Fruit fly (Drosophila melanogaster): Measurements from ENCODE around the gene hzg.

The hzg gene

DNA sequence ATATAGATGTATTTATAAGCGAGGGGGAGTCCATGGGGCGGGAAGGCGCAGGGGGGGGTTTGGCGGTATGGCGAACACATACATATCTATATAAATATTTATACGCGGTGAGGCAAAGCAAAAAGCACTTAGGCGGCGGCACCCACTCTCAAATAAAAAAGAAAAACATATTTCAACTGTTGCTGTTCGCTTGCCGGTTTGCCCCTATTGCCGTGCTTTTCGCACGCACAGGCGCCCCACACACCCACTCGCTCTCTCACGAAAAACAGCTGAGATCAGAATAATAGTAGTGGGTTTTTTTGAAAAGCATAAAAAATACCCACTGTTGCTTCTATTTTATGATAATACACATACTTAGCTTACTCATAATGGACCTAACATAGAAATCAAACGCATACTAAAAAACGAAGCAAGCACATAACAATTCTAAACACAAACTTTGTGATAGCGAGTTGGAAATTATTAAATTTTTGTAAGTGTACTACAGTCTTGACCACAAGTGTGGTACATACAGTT lies 3.3 kb downstream of the hzg start:
- TF ChIP-seq CG12605 (GFP tag; IDR thresholded peaks at IDR 0.05) (peak; percentile 30; the same call in 1 of the 2 replicates), CG13204 (GFP tag; optimal IDR thresholded peaks at IDR 0.05) (no peak), CG8301 (tag; optimal IDR thresholded peaks at IDR 0.05) (peak; percentile 73), CG32121 (GFP tag; IDR thresholded peaks at IDR 0.05) (peak; percentile 88), CG10348 (GFP tag; IDR thresholded peaks at IDR 0.05) (peak; percentile 60; the same call in 1 of the 2 replicates), CG9948 (tag; optimal IDR thresholded peaks at IDR 0.05) (no peak), Pif1A (GFP tag; optimal IDR thresholded peaks at IDR 0.05) (peak; percentile 62), CG14655 (GFP tag; optimal IDR thresholded peaks at IDR 0.05) (peak; percentile 74), CG15710 (tag; optimal IDR thresholded peaks at IDR 0.05) (peak; percentile 27), CG4496 (GFP tag; IDR thresholded peaks at IDR 0.05) (no peak; the same call in 2 of the 3 replicates), CG17806 (tag; optimal IDR thresholded peaks at IDR 0.05) (peak; percentile 10), Ets98B (GFP tag; IDR thresholded peaks at IDR 0.05) (peak; percentile 77), Pif1B (GFP tag; optimal IDR thresholded peaks at IDR 0.05) (no peak)

DNA sequence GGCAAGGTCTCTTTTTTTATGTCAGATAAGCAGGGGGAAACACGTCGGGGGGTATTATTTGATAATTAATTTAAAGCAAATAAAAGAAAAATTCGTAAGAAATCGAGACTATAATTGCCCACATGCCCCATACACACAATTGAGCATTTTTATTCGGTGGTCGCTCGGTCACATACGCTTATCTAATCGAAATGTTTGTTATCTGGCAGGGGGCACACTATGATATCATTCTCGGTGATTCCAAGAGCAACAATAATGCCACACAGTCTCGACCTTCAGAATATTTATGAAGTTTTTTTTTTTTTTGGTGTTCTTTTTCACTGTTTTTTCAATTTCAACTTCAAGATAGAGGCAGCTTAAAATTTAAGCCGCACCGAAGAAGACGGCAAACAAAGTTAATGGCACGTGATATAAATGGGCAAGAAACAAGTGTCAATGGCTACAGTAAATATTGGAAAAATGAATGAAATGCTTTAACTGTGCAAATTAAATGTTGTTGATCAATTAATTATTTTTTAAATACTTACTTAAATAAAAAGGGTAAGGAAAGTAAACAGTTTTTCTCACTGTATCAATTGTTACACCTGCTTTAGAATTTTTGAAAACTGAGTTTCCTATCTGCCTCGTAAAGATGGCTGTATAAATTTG lies 5.1 kb downstream of the hzg start:
- TF ChIP-seq CG17806 (tag; optimal IDR thresholded peaks at IDR 0.05) (peak; percentile 3), CG9948 (tag; optimal IDR thresholded peaks at IDR 0.05) (no peak)

DNA sequence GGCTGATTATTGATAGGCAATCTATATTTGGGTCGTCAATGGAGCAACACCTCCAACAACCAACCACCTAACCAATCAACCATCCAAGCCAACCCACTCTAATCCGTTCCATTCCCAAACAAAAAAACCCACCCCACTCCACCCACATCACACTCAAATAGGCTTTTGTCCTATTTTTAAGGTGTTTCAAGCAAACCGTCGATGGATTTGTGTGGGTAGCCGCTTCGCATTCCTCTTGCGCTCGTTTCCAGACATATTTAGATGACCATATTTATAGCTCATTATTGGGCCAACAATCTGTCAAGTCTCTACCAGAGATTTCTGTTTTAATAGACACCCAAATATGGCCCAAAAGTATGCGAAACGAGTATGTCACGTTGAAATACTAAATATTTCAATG lies 6.3 kb downstream of the hzg start:
- TF ChIP-seq CG8159 (tag; optimal IDR thresholded peaks at IDR 0.05): no peak
- TF ChIP-seq Pif1A (GFP tag; optimal IDR thresholded peaks at IDR 0.05): no peak
- no peak for TF ChIP-seq CG17806 (tag; optimal IDR thresholded peaks at IDR 0.05)
- TF ChIP-seq CG34367 (tag; optimal IDR thresholded peaks at IDR 0.05): no peak
- no peak for TF ChIP-seq CG12605 (GFP tag; IDR thresholded peaks at IDR 0.05)
- TF ChIP-seq CG32121 (GFP tag; IDR thresholded peaks at IDR 0.05): no peak
- TF ChIP-seq Pif1B (GFP tag; optimal IDR thresholded peaks at IDR 0.05): no peak
- no peak for TF ChIP-seq CG10348 (GFP tag; IDR thresholded peaks at IDR 0.05)
- no peak for TF ChIP-seq CG14655 (GFP tag; optimal IDR thresholded peaks at IDR 0.05)
- TF ChIP-seq Ets98B (GFP tag; IDR thresholded peaks at IDR 0.05): no peak
- TF ChIP-seq rn (GFP tag; IDR thresholded peaks at IDR 0.05): no peak
- no peak for TF ChIP-seq Snoo (tag; optimal IDR thresholded peaks at IDR 0.05)
- TF ChIP-seq CG15710 (tag; optimal IDR thresholded peaks at IDR 0.05): no peak
- no peak for TF ChIP-seq fd96Ca (GFP tag; IDR thresholded peaks at IDR 0.05)
- TF ChIP-seq CG8301 (tag; optimal IDR thresholded peaks at IDR 0.05): no peak
- TF ChIP-seq D1 (tag; optimal IDR thresholded peaks at IDR 0.05): no peak
- TF ChIP-seq CG13204 (GFP tag; optimal IDR thresholded peaks at IDR 0.05): no peak
- TF ChIP-seq CG4496 (GFP tag; IDR thresholded peaks at IDR 0.05): no peak

DNA sequence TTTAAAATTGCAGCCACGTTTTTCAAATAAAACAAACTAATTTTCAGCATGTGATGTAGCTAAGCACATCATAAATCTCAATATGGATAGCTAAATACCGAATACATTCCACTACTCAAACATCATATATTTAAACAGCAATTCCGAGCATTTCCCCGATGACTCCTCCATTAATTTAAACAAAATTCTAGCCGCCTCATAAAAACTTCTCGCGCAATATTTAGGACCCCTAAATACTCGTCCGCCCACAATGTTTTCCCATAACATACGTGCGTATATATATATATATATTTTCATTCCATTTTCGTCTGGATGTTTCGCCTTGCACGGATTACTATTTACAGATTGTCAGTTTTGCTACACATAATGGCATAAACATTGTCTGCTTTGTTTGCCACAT lies 8.5 kb downstream of the hzg start:
- TF ChIP-seq Pif1A (GFP tag; optimal IDR thresholded peaks at IDR 0.05): no peak

DNA sequence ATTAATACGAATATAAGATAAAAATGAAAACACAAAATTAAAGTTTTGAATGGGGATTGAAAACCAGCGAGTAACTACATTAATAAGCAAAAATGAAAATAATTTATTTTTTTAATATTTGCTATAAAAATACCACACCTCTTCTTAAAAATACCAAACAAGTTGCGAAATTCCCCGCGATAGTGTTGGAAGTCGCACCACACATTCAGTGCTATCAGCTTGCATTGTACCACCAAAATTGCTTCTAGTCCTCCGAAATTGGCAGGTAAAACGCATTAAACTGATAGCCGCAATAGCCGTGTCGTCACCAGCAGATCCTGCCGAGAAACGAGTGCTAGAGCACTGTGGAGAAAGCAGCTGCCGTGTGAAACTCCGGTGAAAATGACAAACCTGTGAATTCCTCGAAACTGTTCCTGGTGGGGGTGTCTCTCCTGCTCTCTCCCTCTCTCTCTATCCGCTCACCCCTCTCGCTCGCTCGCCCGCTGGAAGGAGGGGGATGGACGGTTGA lies 16.4 kb downstream of the hzg start, which contains the start of gene Hip14:
Hip14 (plus strand) TSS at position 198 of the 508 bp plus-strand sequence.
- peak; percentile 2 for TF ChIP-seq gl (tag; optimal IDR thresholded peaks at IDR 0.05)
- peak; percentile 28 for TF ChIP-seq Snoo (tag; optimal IDR thresholded peaks at IDR 0.05)
- TF ChIP-seq Ets98B (GFP tag; IDR thresholded peaks at IDR 0.05): peak; percentile 7; the same call in 1 of the 2 replicates
- TF ChIP-seq CG13204 (GFP tag; optimal IDR thresholded peaks at IDR 0.05): no peak

DNA sequence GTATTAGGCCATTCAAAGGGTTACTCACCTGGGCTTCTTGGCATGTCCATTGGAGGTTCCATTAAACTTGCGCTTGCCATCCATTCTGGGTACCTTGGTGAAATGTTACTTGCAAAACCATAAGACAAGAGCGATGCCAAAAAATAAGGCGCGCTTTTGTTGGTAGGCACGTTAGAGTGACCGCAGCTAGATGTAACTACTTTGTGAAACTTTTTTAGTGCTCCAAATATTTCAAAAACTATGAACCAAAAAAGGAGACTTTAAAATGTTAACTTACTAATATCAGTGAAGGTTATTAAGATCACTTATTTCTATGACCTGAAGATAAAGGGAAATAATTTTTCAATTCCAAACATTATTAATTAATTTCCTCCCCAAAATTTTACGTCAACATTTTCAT lies 16.9 kb downstream of the hzg start, which contains the start of gene PolD1:
PolD1 (minus strand) TSS at position 181 of the 400 bp plus-strand sequence.
- no peak for TF ChIP-seq CG10348 (GFP tag; IDR thresholded peaks at IDR 0.05)
- no peak for TF ChIP-seq CG15710 (tag; optimal IDR thresholded peaks at IDR 0.05)
- no peak for TF ChIP-seq Ets98B (GFP tag; IDR thresholded peaks at IDR 0.05)
- no peak for TF ChIP-seq CG12605 (GFP tag; IDR thresholded peaks at IDR 0.05)
- TF ChIP-seq CG32121 (GFP tag; IDR thresholded peaks at IDR 0.05): no peak
- no peak for TF ChIP-seq CG4496 (GFP tag; IDR thresholded peaks at IDR 0.05)
- TF ChIP-seq rn (GFP tag; IDR thresholded peaks at IDR 0.05): no peak
- TF ChIP-seq EcR (GFP tag; optimal IDR thresholded peaks at IDR 0.05): no peak
- no peak for TF ChIP-seq Pif1B (GFP tag; optimal IDR thresholded peaks at IDR 0.05)
- no peak for TF ChIP-seq gl (tag; optimal IDR thresholded peaks at IDR 0.05)
- TF ChIP-seq CG34367 (tag; optimal IDR thresholded peaks at IDR 0.05): no peak
- no peak for TF ChIP-seq CG9948 (tag; optimal IDR thresholded peaks at IDR 0.05)
- no peak for TF ChIP-seq CG17806 (tag; optimal IDR thresholded peaks at IDR 0.05)
- TF ChIP-seq CG14655 (GFP tag; optimal IDR thresholded peaks at IDR 0.05): no peak
- no peak for TF ChIP-seq Pif1A (GFP tag; optimal IDR thresholded peaks at IDR 0.05)
- no peak for TF ChIP-seq CG8301 (tag; optimal IDR thresholded peaks at IDR 0.05)
- no peak for TF ChIP-seq Snoo (tag; optimal IDR thresholded peaks at IDR 0.05)

Data from whole organism, pupa.